Fruit fly (Drosophila melanogaster): ENCODE measurements around the gene eIF2A.

DNA sequence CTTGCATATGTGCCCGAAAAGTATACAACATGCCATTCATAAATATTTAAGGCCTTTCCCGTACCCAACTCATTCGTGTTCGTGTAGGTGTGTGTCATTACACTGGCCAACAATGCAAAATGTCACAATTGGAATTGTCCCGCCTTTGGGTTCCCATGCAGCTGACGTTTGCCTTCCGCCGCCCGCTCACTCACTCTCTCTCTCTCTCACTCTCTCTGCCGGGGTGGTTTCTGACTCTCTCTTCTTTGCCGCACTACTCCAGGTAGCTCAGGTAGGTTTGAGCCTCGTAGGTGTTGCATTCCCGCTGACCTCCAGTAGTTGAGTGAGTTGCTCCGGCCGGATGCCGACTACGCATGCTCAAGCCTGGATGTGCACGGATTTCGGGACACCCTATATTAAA lies 18.8 kb downstream of the eIF2A start:
- TF ChIP-seq CG10669 (GFP tag; optimal IDR thresholded peaks at IDR 0.05) (no peak), spab (GFP tag; optimal IDR thresholded peaks at IDR 0.05) (no peak)

Data from whole organism, prepupa.